Worm (Caenorhabditis elegans): ENCODE results near the gene srw-91.

- TF ChIP-seq mdl-1 (tag; optimal IDR thresholded peaks at IDR 0.05) (no peak), ceh-82 (tag; optimal IDR thresholded peaks at IDR 0.05) (no peak), gmeb-1 (tag; optimal IDR thresholded peaks at IDR 0.05) (no peak), blmp-1 (tag; optimal IDR thresholded peaks at IDR 0.05; ENCODE audit: insufficient read depth) (no peak), nhr-12 (tag; optimal IDR thresholded peaks at IDR 0.05) (no peak), ztf-11 (tag; optimal IDR thresholded peaks at IDR 0.05) (no peak), fos-1 (tag; optimal IDR thresholded peaks at IDR 0.05) (no peak), ceh-16 (tag; optimal IDR thresholded peaks at IDR 0.05) (no peak), aly-2 (tag; optimal IDR thresholded peaks at IDR 0.05) (no peak)
Observed at ce11 chrV:1666904-1667303, 13.8 kb downstream of the srw-91 start, which contains the start of gene K04F1.8.
